Worm (Caenorhabditis elegans): Measurements from ENCODE around the gene Y38F1A.2.

ce11 chrII:12965138-12965537, 10.4 kb downstream of the Y38F1A.2 start:
- TF ChIP-seq fkh-10 (GFP tag; optimal IDR thresholded peaks at IDR 0.05), result no peak
- no peak for TF ChIP-seq pqm-1 (tag; optimal IDR thresholded peaks at IDR 0.05)
- no peak for TF ChIP-seq tbx-2 (tag; optimal IDR thresholded peaks at IDR 0.05)

Data from whole organism, L3 larva.